Fruit fly (Drosophila melanogaster) whole organism, wandering third instar larva: ENCODE measurements around the gene Tsr1.
A peak's percentile ranks its signal among the peaks of the same experiment; 100 is the strongest.

Experiments used
- CG32264 ChIP-seq: fragments of 200-800 bp; sonication (Bioruptor generic); optimal IDR thresholded peaks from 2 replicates; lab custom pipeline; 2016; ENCODE audit warnings: missing biosample characterization, missing genetic modification characterization
- CG9705 ChIP-seq: fragments of 200-800 bp; sonication (Bioruptor generic); optimal IDR thresholded peaks from 2 replicates; lab custom pipeline; 2018; ENCODE audit warnings: missing biosample characterization, mild to moderate bottlenecking, missing genetic modification characterization
- Dfd ChIP-seq: fragments of >200 bp; optimal IDR thresholded peaks from 2 replicates; lab custom pipeline; 2017; ENCODE audit warnings: missing biosample characterization, missing genetic modification characterization
- Dif ChIP-seq: fragments of 200-275, 200-300 bp; sonication (Bioruptor generic); optimal IDR thresholded peaks from 2 replicates; lab custom pipeline; 2018; ENCODE audit warnings: missing biosample characterization, missing genetic modification characterization; ENCODE audit not compliant: partially characterized antibody
- GATAd ChIP-seq: sonication (Bioruptor generic); optimal IDR thresholded peaks from 2 replicates; lab custom pipeline; 2016; ENCODE audit warnings: missing biosample characterization, missing genetic modification characterization
- HLH106 ChIP-seq: fragments of 200-800 bp; optimal IDR thresholded peaks from 3 replicates; lab custom pipeline; 2019; ENCODE audit warnings: missing biosample characterization, mild to moderate bottlenecking, missing genetic modification characterization, moderate library complexity
- Hnf4 ChIP-seq: fragments of 200-800 bp; sonication (Bioruptor generic); optimal IDR thresholded peaks from 2 replicates; lab custom pipeline; 2016; ENCODE audit warnings: missing biosample characterization, mild to moderate bottlenecking, missing genetic modification characterization
- Hr83 ChIP-seq: fragments of 200-300 bp; sonication (Bioruptor generic); optimal IDR thresholded peaks from 2 replicates; lab custom pipeline; 2016; ENCODE audit warnings: missing biosample characterization, mild to moderate bottlenecking, missing genetic modification characterization, moderate library complexity; ENCODE audit not compliant: poor library complexity, severe bottlenecking
- Jra ChIP-seq: sonication (Bioruptor generic); optimal IDR thresholded peaks from 2 replicates; lab custom pipeline; 2016; ENCODE audit warnings: missing biosample characterization, missing genetic modification characterization
- Mio ChIP-seq: sonication (Bioruptor generic); optimal IDR thresholded peaks from 2 replicates; lab custom pipeline; 2016; ENCODE audit warnings: missing biosample characterization, missing genetic modification characterization
- Myc ChIP-seq: fragments of >200 bp; optimal IDR thresholded peaks from 2 replicates; lab custom pipeline; 2017
- N ChIP-seq: fragments of >200 bp; optimal IDR thresholded peaks from 2 replicates; lab custom pipeline; 2018; ENCODE audit warnings: missing biosample characterization, missing external identifiers, missing genetic modification characterization
- OdsH ChIP-seq: fragments of 200-800 bp; sonication (Bioruptor generic); optimal IDR thresholded peaks from 2 replicates; lab custom pipeline; 2016; ENCODE audit warnings: missing biosample characterization, mild to moderate bottlenecking, missing genetic modification characterization
- Rel ChIP-seq, 2 experiments: fragments of 200-800 bp; sonication (Bioruptor generic) in 1 of 2; optimal IDR thresholded peaks; 2 replicates in 1 of 2; 3 replicates in 1 of 2; lab custom pipeline; 2016 to 2019; ENCODE audit warnings: mild to moderate bottlenecking in 2 of 2, missing biosample characterization in 2 of 2, missing genetic modification characterization in 2 of 2, moderate library complexity in 1 of 2
- Sp1 ChIP-seq: fragments of 200-800 bp; sonication (Bioruptor generic); optimal IDR thresholded peaks from 3 replicates; lab custom pipeline; 2019; ENCODE audit warnings: missing biosample characterization, mild to moderate bottlenecking, missing genetic modification characterization, moderate library complexity
- Vsx2 ChIP-seq: fragments of 200-300, 225-300 bp; sonication (Bioruptor generic); optimal IDR thresholded peaks from 2 replicates; lab custom pipeline; 2018; ENCODE audit warnings: missing biosample characterization, missing genetic modification characterization; ENCODE audit not compliant: partially characterized antibody
- br ChIP-seq: fragments of 200-800 bp; sonication (Bioruptor generic); optimal IDR thresholded peaks from 2 replicates; lab custom pipeline; 2016; ENCODE audit warnings: missing biosample characterization, missing genetic modification characterization
- brk ChIP-seq: fragments of 200-800 bp; sonication (Bioruptor generic); optimal IDR thresholded peaks from 2 replicates; lab custom pipeline; 2016; ENCODE audit warnings: missing biosample characterization, mild to moderate bottlenecking, missing genetic modification characterization
- dl ChIP-seq, 2 experiments: fragments of 175-275, 200-275 bp in 1 of 2; fragments of 200-275 bp in 1 of 2; sonication (Bioruptor generic); optimal IDR thresholded peaks; lab custom pipeline; 2018; ENCODE audit warnings: mild to moderate bottlenecking in 2 of 2, missing biosample characterization in 2 of 2, missing genetic modification characterization in 2 of 2, moderate library complexity in 2 of 2; ENCODE audit not compliant: partially characterized antibody in 2 of 2, insufficient read depth in 1 of 2
- dmrt93B ChIP-seq: fragments of 200-800 bp; sonication (Bioruptor generic); optimal IDR thresholded peaks from 2 replicates; lab custom pipeline; 2018; ENCODE audit warnings: missing biosample characterization, mild to moderate bottlenecking, missing genetic modification characterization
- dsf ChIP-seq: sonication (Bioruptor generic); optimal IDR thresholded peaks from 2 replicates; lab custom pipeline; 2016; ENCODE audit warnings: missing biosample characterization, missing genetic modification characterization, borderline replicate concordance
- ey ChIP-seq: fragments of 200-800 bp; sonication (Bioruptor generic); optimal IDR thresholded peaks from 2 replicates; lab custom pipeline; 2016; ENCODE audit warnings: missing biosample characterization, missing genetic modification characterization
- foxo ChIP-seq, 2 experiments: fragments of 200-800 bp; sonication (Bioruptor generic); optimal IDR thresholded peaks; 2 replicates in 1 of 2; 3 replicates in 1 of 2; lab custom pipeline; 2016 to 2017; ENCODE audit warnings: missing biosample characterization in 2 of 2, missing genetic modification characterization in 2 of 2
- fru ChIP-seq: fragments of 200-800 bp; sonication (Bioruptor generic); optimal IDR thresholded peaks from 3 replicates; lab custom pipeline; 2016; ENCODE audit warnings: missing biosample characterization, mild to moderate bottlenecking, missing genetic modification characterization
- jim ChIP-seq: fragments of 175-275, 200-325 bp; sonication (Bioruptor generic); optimal IDR thresholded peaks from 2 replicates; lab custom pipeline; 2016; ENCODE audit warnings: missing biosample characterization, mild to moderate bottlenecking, missing genetic modification characterization
- lola ChIP-seq: fragments of >200 bp; optimal IDR thresholded peaks from 2 replicates; lab custom pipeline; 2017; ENCODE audit warnings: missing biosample characterization, missing genetic modification characterization
- pan ChIP-seq: fragments of >200 bp; optimal IDR thresholded peaks from 2 replicates; lab custom pipeline; 2017
- psq ChIP-seq: fragments of 200-800 bp; sonication (Bioruptor generic); optimal IDR thresholded peaks from 3 replicates; lab custom pipeline; 2017; ENCODE audit warnings: missing biosample characterization, mild to moderate bottlenecking, missing genetic modification characterization, moderate library complexity
- rgr ChIP-seq: fragments of 200-800 bp; sonication (Bioruptor generic); optimal IDR thresholded peaks from 3 replicates; lab custom pipeline; 2016; ENCODE audit warnings: missing biosample characterization, mild to moderate bottlenecking, missing genetic modification characterization
- sage ChIP-seq: fragments of 200-800 bp; sonication (Bioruptor generic); optimal IDR thresholded peaks from 2 replicates; lab custom pipeline; 2016; ENCODE audit warnings: missing biosample characterization, mild to moderate bottlenecking, missing genetic modification characterization
- sv ChIP-seq: fragments of 200-800 bp; sonication (Bioruptor generic); optimal IDR thresholded peaks from 3 replicates; lab custom pipeline; 2016; ENCODE audit warnings: missing biosample characterization, missing genetic modification characterization
- tai ChIP-seq: sonication (Bioruptor generic); optimal IDR thresholded peaks from 2 replicates; lab custom pipeline; 2016; ENCODE audit warnings: missing biosample characterization, missing genetic modification characterization
- usp ChIP-seq: fragments of >200 bp; optimal IDR thresholded peaks from 2 replicates; lab custom pipeline; 2017; ENCODE audit warnings: missing biosample characterization, missing genetic modification characterization
- woc ChIP-seq: sonication (Bioruptor generic); optimal IDR thresholded peaks from 2 replicates; lab custom pipeline; 2016; ENCODE audit warnings: missing biosample characterization, mild to moderate bottlenecking, missing genetic modification characterization

Gene Tsr1

DNA sequence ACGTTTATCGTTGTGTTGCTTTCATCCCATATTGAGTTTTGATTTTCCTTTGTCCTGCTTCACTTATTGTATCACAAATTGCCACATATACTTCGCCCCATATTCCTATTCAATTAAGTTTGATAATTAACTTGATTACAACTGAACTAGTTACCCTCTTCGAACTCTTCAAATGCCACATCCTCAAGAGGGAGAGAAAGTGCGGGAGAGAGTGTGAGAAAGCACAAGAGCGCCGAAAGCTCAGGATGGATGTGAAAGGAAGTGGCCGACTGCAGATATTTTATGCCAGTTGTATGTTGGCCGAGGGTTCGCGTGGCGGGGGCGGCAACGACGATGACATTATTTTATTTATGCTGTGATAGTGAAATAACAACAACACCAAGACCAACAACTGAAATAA is 16.5 kb upstream of the Tsr1 start, which contains the start of gene Rab26:
TSS of gene Rab26 (plus strand) at position 301 of the 400 bp plus-strand sequence.
- no peak for TF ChIP-seq usp (GFP tag; lab: Kevin White, UChicago)
- no peak for TF ChIP-seq Hnf4 (GFP tag; lab: Kevin White, UChicago)
- no peak for TF ChIP-seq Rel (GFP tag; optimal IDR thresholded peaks at IDR 0.05; lab: Kevin White, UChicago)
- TF ChIP-seq Rel (tag; optimal IDR thresholded peaks at IDR 0.05; lab: Kevin White, UChicago), result no peak
- no peak for TF ChIP-seq Hr83 (GFP tag; lab: Kevin White, UChicago)
- TF ChIP-seq HLH106, result no peak
- no peak for TF ChIP-seq CG32264 (GFP tag; lab: Kevin White, UChicago)
- no peak for TF ChIP-seq OdsH (GFP tag; lab: Kevin White, UChicago)
- TF ChIP-seq ey (GFP tag; lab: Kevin White, UChicago), result no peak
- TF ChIP-seq Vsx2 (GFP tag; lab: Kevin White, UChicago), result no peak

- TF ChIP-seq sage (GFP tag; lab: Kevin White, UChicago) (no peak), Hnf4 (GFP tag; lab: Kevin White, UChicago) (no peak), Myc (lab: Kevin White, UChicago) (no peak), psq (no peak), Sp1 (GFP tag; lab: Kevin White, UChicago) (no peak), Vsx2 (GFP tag; lab: Kevin White, UChicago) (no peak), CG32264 (GFP tag; lab: Kevin White, UChicago) (no peak), dsf (GFP tag; lab: Kevin White, UChicago) (no peak), brk (GFP tag; lab: Kevin White, UChicago) (no peak), rgr (no peak), Jra (GFP tag; lab: Kevin White, UChicago) (no peak), CG9705 (GFP tag; lab: Kevin White, UChicago) (no peak), Mio (no peak), woc (no peak), fru (GFP tag; lab: Kevin White, UChicago) (no peak)
These were observed 15.6 kb upstream of the Tsr1 start for dm6 chr3L:21319313-21319907.

DNA sequence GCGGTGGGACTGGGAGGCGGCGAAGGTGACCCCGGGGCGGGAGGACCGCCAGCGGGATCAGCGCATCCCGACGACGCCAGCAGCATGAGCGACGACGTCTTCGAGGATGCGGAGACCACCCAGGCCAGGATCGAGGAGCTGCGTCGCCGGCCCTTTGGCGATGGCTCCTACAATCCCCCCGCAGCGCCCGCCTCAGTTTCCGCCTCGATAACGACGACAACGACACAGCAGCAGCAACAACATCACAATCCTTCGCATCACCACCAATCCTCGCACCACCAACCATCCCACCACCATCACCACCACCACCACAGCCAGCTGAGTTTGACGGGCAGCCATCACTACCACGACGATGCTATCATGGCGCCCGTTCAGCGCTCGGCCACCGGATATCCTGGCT is 15.1 kb upstream of the Tsr1 start:
- TF ChIP-seq psq, result no peak
- TF ChIP-seq Dfd (GFP tag; lab: Kevin White, UChicago), result peak; percentile 98
- TF ChIP-seq Sp1 (GFP tag; lab: Kevin White, UChicago), result no peak

DNA sequence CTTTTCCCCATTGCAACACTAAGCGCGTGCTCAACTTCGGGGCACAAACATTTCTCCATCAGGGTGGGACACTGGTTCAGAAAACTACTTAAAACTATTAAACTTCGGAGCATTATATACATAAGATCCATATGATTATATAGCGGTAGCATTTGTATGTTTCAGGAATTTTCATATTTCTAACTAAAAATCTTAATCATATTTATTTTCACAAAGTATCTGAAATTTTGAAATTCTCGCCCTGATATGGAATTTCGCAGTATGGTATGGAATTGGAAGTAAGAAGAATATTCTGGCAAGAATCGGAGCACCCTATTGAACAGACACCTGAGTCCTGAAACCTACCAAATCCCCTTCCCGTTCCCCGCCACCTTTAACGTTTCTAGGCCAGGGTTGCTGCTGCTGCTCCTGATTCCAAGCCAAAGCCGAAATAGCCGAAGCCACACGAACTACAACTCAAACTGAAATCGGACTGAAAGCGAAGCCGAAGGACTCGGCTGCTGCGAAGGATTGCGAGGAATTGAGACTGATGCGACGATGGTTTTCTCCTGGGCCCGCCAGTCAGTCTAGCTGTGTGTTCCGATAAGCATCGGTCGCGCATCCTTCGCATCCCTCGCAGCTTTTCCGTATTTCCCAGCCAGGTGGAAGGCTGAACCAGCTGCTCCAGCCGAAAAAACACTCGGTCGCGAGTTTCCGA is 13.1 kb upstream of the Tsr1 start:
- TF ChIP-seq tai (no peak), N (GFP tag; lab: Kevin White, UChicago) (no peak), ey (GFP tag; lab: Kevin White, UChicago) (peak; percentile 38), usp (GFP tag; lab: Kevin White, UChicago) (no peak), sv (GFP tag; lab: Kevin White, UChicago) (no peak), foxo (GFP tag; optimal IDR thresholded peaks at IDR 0.05; lab: Kevin White, UChicago) (peak in 1 of 2 experiments; percentile 25), dsf (GFP tag; lab: Kevin White, UChicago) (no peak), lola (no peak), jim (GFP tag; lab: Kevin White, UChicago) (no peak), psq (no peak), OdsH (GFP tag; lab: Kevin White, UChicago) (peak; percentile 6), GATAd (GFP tag; lab: Kevin White, UChicago) (no peak), CG9705 (GFP tag; lab: Kevin White, UChicago) (no peak), pan (lab: Kevin White, UChicago) (no peak), HLH106 (peak; percentile 28), Rel (GFP tag; optimal IDR thresholded peaks at IDR 0.05; lab: Kevin White, UChicago) (no peak), Rel (tag; optimal IDR thresholded peaks at IDR 0.05; lab: Kevin White, UChicago) (no peak), fru (GFP tag; lab: Kevin White, UChicago) (peak; percentile 28), Vsx2 (GFP tag; lab: Kevin White, UChicago) (no peak), dl (GFP tag; optimal IDR thresholded peaks at IDR 0.05; lab: Kevin White, UChicago; ENCODE audit: insufficient read depth in 1 of 2, partially characterized antibody in 2 of 2) (no peak), Jra (GFP tag; lab: Kevin White, UChicago) (no peak), Myc (lab: Kevin White, UChicago) (no peak), dmrt93B (GFP tag; lab: Kevin White, UChicago) (no peak), br (peak; percentile 5), brk (GFP tag; lab: Kevin White, UChicago) (no peak), Dif (GFP tag; lab: Kevin White, UChicago) (no peak), Dfd (GFP tag; lab: Kevin White, UChicago) (no peak), Hnf4 (GFP tag; lab: Kevin White, UChicago) (no peak), rgr (no peak), sage (GFP tag; lab: Kevin White, UChicago) (no peak), Hr83 (GFP tag; lab: Kevin White, UChicago) (no peak)
